Worm (Caenorhabditis elegans): ENCODE results near the gene phat-6.

ce11 chrX:15188510-15188909, 5.7 kb downstream of the phat-6 start:
- no peak for TF ChIP-seq ama-1 (optimal IDR thresholded peaks at IDR 0.05)
- no peak for TF ChIP-seq mxl-3 (GFP tag; optimal IDR thresholded peaks at IDR 0.05)
- TF ChIP-seq nhr-11 (tag; optimal IDR thresholded peaks at IDR 0.05) = no peak
- no peak for TF ChIP-seq zag-1 (tag; optimal IDR thresholded peaks at IDR 0.05)
- no peak for TF ChIP-seq lir-3 (tag; optimal IDR thresholded peaks at IDR 0.05)

Measured in whole organism, L4 larva.